Worm (Caenorhabditis elegans) whole organism, L2 larva: ENCODE results near the gene C09G9.8.

ENCODE experiments used
- R02D3.7 ChIP-seq: fragments of 150-350 bp; optimal IDR thresholded peaks from 2 replicates; lab custom pipeline; 2014; ENCODE audit warnings: missing biosample characterization, missing genetic modification characterization
- ceh-82 ChIP-seq: fragments of 150-350 bp; optimal IDR thresholded peaks from 2 replicates; lab custom pipeline; 2014; ENCODE audit warnings: missing biosample characterization, missing genetic modification characterization
- egl-27 ChIP-seq: sonication (generic microtip); optimal IDR thresholded peaks from 3 replicates; lab custom pipeline; 2017; ENCODE audit warnings: missing biosample characterization, missing genetic modification reagents, missing genetic modification characterization
- mab-5 ChIP-seq: fragments of 150-350 bp; optimal IDR thresholded peaks from 2 replicates; lab custom pipeline; 2014; ENCODE audit warnings: missing biosample characterization, missing genetic modification characterization
- mdl-1 ChIP-seq, 2 experiments: fragments of 150-350 bp in 1 of 2; sonication (generic microtip) in 1 of 2; optimal IDR thresholded peaks; 2 replicates each; lab custom pipeline; 2017; ENCODE audit warnings: missing biosample characterization in 2 of 2, missing genetic modification characterization in 2 of 2
- nhr-11 ChIP-seq: fragments of 150-350 bp; optimal IDR thresholded peaks from 2 replicates; lab custom pipeline; 2014; ENCODE audit warnings: missing biosample characterization, missing genetic modification characterization
- nhr-23 ChIP-seq: fragments of 150-350 bp; optimal IDR thresholded peaks from 2 replicates; lab custom pipeline; 2014; ENCODE audit warnings: missing biosample characterization, missing genetic modification reagents, missing genetic modification characterization
- nhr-237 ChIP-seq: fragments of 150-350 bp; optimal IDR thresholded peaks from 2 replicates; lab custom pipeline; 2014; ENCODE audit warnings: missing biosample characterization, missing genetic modification characterization
- skn-1 ChIP-seq: sonication (generic microtip); optimal IDR thresholded peaks from 2 replicates; lab custom pipeline; 2017; ENCODE audit warnings: missing biosample characterization, missing genetic modification characterization
- snpc-4 ChIP-seq: fragments of 150-350 bp; optimal IDR thresholded peaks from 2 replicates; lab custom pipeline; 2014; ENCODE audit warnings: missing biosample characterization, missing genetic modification characterization
- unc-39 ChIP-seq: fragments of 150-350 bp; optimal IDR thresholded peaks from 2 replicates; lab custom pipeline; 2014; ENCODE audit warnings: missing biosample characterization, missing genetic modification characterization
- unc-62 ChIP-seq: fragments of 150-350 bp; optimal IDR thresholded peaks from 2 replicates; lab custom pipeline; 2014; ENCODE audit warnings: missing biosample characterization, missing genetic modification reagents, missing genetic modification characterization
- zag-1 ChIP-seq: fragments of 150-350 bp; optimal IDR thresholded peaks from 2 replicates; lab custom pipeline; 2014; ENCODE audit warnings: missing biosample characterization, missing genetic modification characterization

DNA sequence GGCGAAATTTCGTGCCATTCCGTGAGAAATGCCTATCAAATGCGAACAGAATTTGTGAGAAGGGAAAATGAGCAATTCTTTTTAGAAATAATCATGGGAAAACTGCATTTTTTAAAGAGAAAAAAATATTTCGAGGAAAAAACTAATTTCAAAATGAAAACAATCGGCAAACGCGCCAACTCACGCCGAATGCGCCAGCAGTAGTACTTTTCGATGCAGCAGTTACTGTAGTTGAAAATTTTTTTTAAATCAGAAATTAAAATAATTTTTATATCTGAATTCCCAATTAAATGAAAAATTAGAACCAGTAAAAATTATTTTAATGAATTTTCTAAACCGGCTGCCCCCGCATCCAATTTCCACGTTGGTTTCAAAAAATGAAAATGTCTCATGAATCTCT lies 42.1 kb downstream of the C09G9.8 start:
- no peak for TF ChIP-seq nhr-237
- no peak for TF ChIP-seq snpc-4
- no peak for TF ChIP-seq nhr-11
- TF ChIP-seq zag-1 = no peak
- TF ChIP-seq mab-5 (tag; lab: Kevin White, UChicago) = no peak
- TF ChIP-seq mdl-1 (tag; optimal IDR thresholded peaks at IDR 0.05; lab: Kevin White, UChicago) = no peak
- no peak for TF ChIP-seq unc-39 (tag; lab: Kevin White, UChicago)
- TF ChIP-seq nhr-23 (tag; lab: Kevin White, UChicago) = no peak
- no peak for TF ChIP-seq ceh-82 (tag; lab: Kevin White, UChicago)
- TF ChIP-seq skn-1 (tag; lab: Kevin White, UChicago) = no peak
- no peak for TF ChIP-seq R02D3.7
- TF ChIP-seq egl-27 (tag; lab: Kevin White, UChicago) = no peak
- TF ChIP-seq unc-62 (GFP tag; lab: Kevin White, UChicago) = no peak
